Worm (Caenorhabditis elegans) whole organism, L4 larva: ENCODE data around the gene cdr-3.

ENCODE experiments used
- ZK337.2 ChIP-seq: fragments of 200-800 bp; sonication (Bioruptor generic); IDR thresholded peaks from 2 replicates; pipeline ENCODE4 v1.3.6; 2022; ENCODE audit warnings: missing genetic modification reagents, missing genetic modification characterization, missing compliant biosample characterization
- ama-1 ChIP-seq: fragments of 150-350 bp; optimal IDR thresholded peaks from 2 replicates; lab custom pipeline; 2014; ENCODE audit warnings: inconsistent platforms, mixed read lengths
- dmd-6 ChIP-seq: fragments of 200-800 bp; sonication (Bioruptor generic); IDR thresholded peaks from 2 replicates; pipeline ENCODE4 v1.3.6; 2022; ENCODE audit warnings: missing genetic modification reagents, missing genetic modification characterization, missing compliant biosample characterization
- fos-1 ChIP-seq: fragments of 150-350 bp; optimal IDR thresholded peaks from 2 replicates; lab custom pipeline; 2014; ENCODE audit warnings: missing biosample characterization, missing genetic modification characterization
- hif-1 ChIP-seq, 2 experiments: sonication (generic microtip); optimal IDR thresholded peaks; 2 replicates each; lab custom pipeline; 2016 to 2017; ENCODE audit warnings: missing compliant biosample characterization in 2 of 2, missing genetic modification characterization in 2 of 2, missing genetic modification reagents in 2 of 2, missing genotype in 2 of 2, mild to moderate bottlenecking in 1 of 2
- mdl-1 ChIP-seq, 2 experiments: fragments of 150-350 bp in 1 of 2; sonication (generic microtip) in 1 of 2; optimal IDR thresholded peaks; 2 replicates each; lab custom pipeline; 2014 to 2017; ENCODE audit warnings: missing biosample characterization in 2 of 2, missing genetic modification characterization in 2 of 2
- nhr-11 ChIP-seq: fragments of 150-350 bp; optimal IDR thresholded peaks from 2 replicates; lab custom pipeline; 2014; ENCODE audit warnings: missing biosample characterization, missing genetic modification characterization
- nhr-28 ChIP-seq: fragments of 150-350 bp; optimal IDR thresholded peaks from 2 replicates; lab custom pipeline; 2014; ENCODE audit warnings: missing biosample characterization, missing genetic modification characterization

DNA sequence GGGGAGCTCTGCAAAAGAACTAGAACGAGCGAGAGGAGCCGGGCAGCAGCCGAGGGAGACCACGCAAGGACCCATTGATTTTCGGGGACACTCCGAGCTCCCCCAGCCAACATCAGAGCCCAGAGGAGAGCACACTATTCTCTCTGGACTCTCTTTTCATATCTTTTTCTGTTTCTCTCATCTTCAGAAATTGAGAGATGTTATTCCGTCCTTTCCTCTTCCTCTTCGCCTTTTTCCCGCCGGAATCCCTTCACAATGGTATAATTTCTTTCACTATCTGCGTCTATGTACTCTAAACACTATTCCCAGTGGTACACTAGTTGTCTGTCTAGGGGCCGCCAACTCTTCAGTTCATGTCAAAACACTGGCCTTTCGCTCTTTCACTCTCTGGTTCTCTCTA lies 48.2 kb upstream of the cdr-3 start:
- TF ChIP-seq fos-1 (tag; lab: Kevin White, UChicago) (no peak), nhr-28 (peak; percentile 42), ZK337.2 (GFP tag; lab: Robert Waterston, UW) (no peak), dmd-6 (GFP tag; lab: Robert Waterston, UW) (peak; percentile 60), nhr-11 (tag; lab: Kevin White, UChicago) (peak; percentile 80), mdl-1 (tag; optimal IDR thresholded peaks at IDR 0.05; lab: Kevin White, UChicago) (peak in 1 of 2 experiments; percentile 68), hif-1 (tag; optimal IDR thresholded peaks at IDR 0.05; lab: Kevin White, UChicago) (peak in 1 of 2 experiments; percentile 61), ama-1 (lab: Kevin White, UChicago) (no peak)
